Fruit fly (Drosophila melanogaster): ENCODE data around the gene CG13251.

CG13251 gene

dm6 chr3L:20600644-20601043, 36.4 kb upstream of the CG13251 start (continued):
- TF ChIP-seq vfl (GFP tag; optimal IDR thresholded peaks at IDR 0.05) (no peak), dan (GFP tag; IDR thresholded peaks at IDR 0.05) (no peak), CG7987 (GFP tag; optimal IDR thresholded peaks at IDR 0.05) (no peak), Hsf (GFP tag; optimal IDR thresholded peaks at IDR 0.05) (no peak), lov (optimal IDR thresholded peaks at IDR 0.05) (no peak), lov (GFP tag; IDR thresholded peaks at IDR 0.05) (no peak), dm (GFP tag; optimal IDR thresholded peaks at IDR 0.05) (no peak), CG32772 (GFP tag; IDR thresholded peaks at IDR 0.05) (no peak; the same call in 1 of the 2 replicates), shn (GFP tag; optimal IDR thresholded peaks at IDR 0.05) (no peak), Sox102F (GFP tag; optimal IDR thresholded peaks at IDR 0.05) (peak; percentile 61), gt (GFP tag; IDR thresholded peaks at IDR 0.05) (no peak), Sry-β (GFP tag; optimal IDR thresholded peaks at IDR 0.05) (no peak), CG4328 (GFP tag; optimal IDR thresholded peaks at IDR 0.05) (no peak), NFAT (GFP tag; IDR thresholded peaks at IDR 0.05) (no peak), CG11085 (GFP tag; IDR thresholded peaks at IDR 0.05) (no peak), CG12942 (GFP tag; optimal IDR thresholded peaks at IDR 0.05) (no peak), amos (GFP tag; IDR thresholded peaks at IDR 0.05; ENCODE audit: partially characterized antibody) (no peak), onecut (GFP tag; IDR thresholded peaks at IDR 0.05) (peak; percentile 17; the same call in 1 of the 2 replicates), Ptx1 (GFP tag; IDR thresholded peaks at IDR 0.05) (peak; percentile 49), Abd-B (GFP tag; optimal IDR thresholded peaks at IDR 0.05) (peak; percentile 0), scrt (GFP tag; optimal IDR thresholded peaks at IDR 0.05) (no peak), CG3065 (GFP tag; optimal IDR thresholded peaks at IDR 0.05) (no peak), Atf6 (GFP tag; IDR thresholded peaks at IDR 0.05) (no peak; the same call in 1 of the 2 replicates), CG18764 (GFP tag; optimal IDR thresholded peaks at IDR 0.05) (no peak), Mes4 (GFP tag; optimal IDR thresholded peaks at IDR 0.05) (peak; percentile 19), Hand (GFP tag; optimal IDR thresholded peaks at IDR 0.05) (no peak), CG4360 (GFP tag; IDR thresholded peaks at IDR 0.05) (no peak), CG7963 (GFP tag; IDR thresholded peaks at IDR 0.05; ENCODE audit: partially characterized antibody) (no peak), CG9609 (GFP tag; optimal IDR thresholded peaks at IDR 0.05) (no peak), Dp (GFP tag; optimal IDR thresholded peaks at IDR 0.05) (no peak), salm (tag; optimal IDR thresholded peaks at IDR 0.05) (no peak), CG15696 (tag; optimal IDR thresholded peaks at IDR 0.05) (peak; percentile 36), CG17829 (tag; optimal IDR thresholded peaks at IDR 0.05) (peak; percentile 54), btn (GFP tag; optimal IDR thresholded peaks at IDR 0.05) (no peak), CG10959 (GFP tag; IDR thresholded peaks at IDR 0.05) (peak; percentile 31; the same call in 1 of the 2 replicates), tap (tag; optimal IDR thresholded peaks at IDR 0.05) (peak; percentile 23), CG1024 (GFP tag; IDR thresholded peaks at IDR 0.05) (peak; percentile 33; the same call in 1 of the 2 replicates), Scr (GFP tag; IDR thresholded peaks at IDR 0.05; ENCODE audit: partially characterized antibody) (no peak), phol (tag; optimal IDR thresholded peaks at IDR 0.05) (peak; percentile 59), ranshi (GFP tag; IDR thresholded peaks at IDR 0.05) (no peak), eyg (GFP tag; optimal IDR thresholded peaks at IDR 0.05) (no peak), bigmax (GFP tag; optimal IDR thresholded peaks at IDR 0.05) (no peak), CG34422 (GFP tag; IDR thresholded peaks at IDR 0.05) (0 out of 3 replicates have a peak, but pooled peaks have one; percentile 17), CG2889 (GFP tag; IDR thresholded peaks at IDR 0.05) (no peak), mld (GFP tag; IDR thresholded peaks at IDR 0.05; ENCODE audit: partially characterized antibody) (no peak), org-1 (GFP tag; optimal IDR thresholded peaks at IDR 0.05) (no peak), sqz (GFP tag; optimal IDR thresholded peaks at IDR 0.05) (no peak), NK7.1 (GFP tag; optimal IDR thresholded peaks at IDR 0.05) (no peak), so (GFP tag; IDR thresholded peaks at IDR 0.05) (0 out of 3 replicates have a peak, but pooled peaks have one; percentile 29), ewg (GFP tag; optimal IDR thresholded peaks at IDR 0.05) (no peak), ERR (GFP tag; optimal IDR thresholded peaks at IDR 0.05) (no peak), CG4404 (GFP tag; IDR thresholded peaks at IDR 0.05) (peak; percentile 61)
